Worm (Caenorhabditis elegans) whole organism, L1 larva: Measurements from ENCODE around the gene H14A12.3.
A peak's percentile ranks its signal among the peaks of the same experiment; 100 is the strongest.

Experiments
- C34B4.2 ChIP-seq: sonication (generic microtip); optimal IDR thresholded peaks from 2 replicates; lab custom pipeline; 2017; ENCODE audit warnings: mild to moderate bottlenecking, missing genetic modification characterization, missing compliant biosample characterization
- Y116A8C.19 ChIP-seq: sonication (generic microtip); optimal IDR thresholded peaks from 2 replicates; lab custom pipeline; 2016; ENCODE audit warnings: missing compliant biosample characterization, missing genetic modification characterization, borderline replicate concordance
- aly-2 ChIP-seq: fragments of 150-350 bp; optimal IDR thresholded peaks from 2 replicates; lab custom pipeline; 2014; ENCODE audit warnings: missing biosample characterization, missing genetic modification characterization
- ceh-63 ChIP-seq: fragments of 200-800 bp; sonication (Bioruptor generic); optimal IDR thresholded peaks from 2 replicates; lab custom pipeline; 2018; ENCODE audit warnings: mild to moderate bottlenecking, missing genetic modification characterization, missing compliant biosample characterization
- ceh-8 ChIP-seq: fragments of 200-800 bp; sonication (Bioruptor generic); optimal IDR thresholded peaks from 2 replicates; lab custom pipeline; 2018; ENCODE audit warnings: mild to moderate bottlenecking, missing genetic modification characterization, moderate library complexity, missing compliant biosample characterization
- ceh-82 ChIP-seq, 3 experiments: fragments of 150-350 bp in 1 of 3; sonication (generic microtip) in 2 of 3; optimal IDR thresholded peaks; 2 replicates each; lab custom pipeline; 2014 to 2017; ENCODE audit warnings: missing biosample characterization in 3 of 3, missing genetic modification characterization in 3 of 3
- ceh-90 ChIP-seq: sonication (generic microtip); optimal IDR thresholded peaks from 2 replicates; lab custom pipeline; 2016; ENCODE audit warnings: missing genetic modification characterization, missing compliant biosample characterization
- dsc-1 ChIP-seq: sonication (generic microtip); optimal IDR thresholded peaks from 2 replicates; lab custom pipeline; 2016; ENCODE audit warnings: mild to moderate bottlenecking, missing genetic modification characterization, missing compliant biosample characterization
- egl-13 ChIP-seq: sonication (generic microtip); optimal IDR thresholded peaks from 2 replicates; lab custom pipeline; 2016; ENCODE audit warnings: missing genotype, missing genetic modification reagents, missing genetic modification characterization, missing compliant biosample characterization
- egl-27 ChIP-seq, 2 experiments: fragments of 150-350 bp in 1 of 2; sonication (generic microtip); optimal IDR thresholded peaks; 3 replicates each; lab custom pipeline; 2017 to 2018; ENCODE audit warnings: missing biosample characterization in 2 of 2, missing genetic modification characterization in 2 of 2, missing genetic modification reagents in 2 of 2
- elt-2 ChIP-seq: sonication (generic microtip); optimal IDR thresholded peaks from 2 replicates; lab custom pipeline; 2016; ENCODE audit warnings: missing genetic modification characterization, mild to moderate bottlenecking, inconsistent platforms, missing compliant biosample characterization, missing genetic modification reagents
- elt-3 ChIP-seq, 6 experiments: fragments of 150-350 bp in 1 of 6; sonication (generic microtip); optimal IDR thresholded peaks; 2 replicates each; lab custom pipeline; 2017 to 2018; ENCODE audit warnings: missing biosample characterization in 6 of 6, missing genetic modification characterization in 6 of 6, inconsistent platforms in 1 of 6
- fkh-10 ChIP-seq: sonication (generic microtip); optimal IDR thresholded peaks from 2 replicates; lab custom pipeline; 2017; ENCODE audit warnings: missing biosample characterization, missing genetic modification reagents, missing genetic modification characterization
- fkh-4 ChIP-seq: sonication (generic microtip); optimal IDR thresholded peaks from 2 replicates; lab custom pipeline; 2016; ENCODE audit warnings: missing compliant biosample characterization, missing genetic modification characterization, borderline replicate concordance
- grh-1 ChIP-seq: fragments of 200-800 bp; sonication (Bioruptor generic); IDR thresholded peaks from 2 replicates; pipeline ENCODE4 v1.3.6; 2022; ENCODE audit warnings: missing genetic modification reagents, missing genetic modification characterization, missing compliant biosample characterization
- hlh-17 ChIP-seq: fragments of 200-800 bp; sonication (Bioruptor generic); optimal IDR thresholded peaks from 2 replicates; lab custom pipeline; 2018; ENCODE audit warnings: missing genetic modification characterization, mild to moderate bottlenecking, missing compliant biosample characterization, moderate library complexity, borderline replicate concordance
- hlh-4 ChIP-seq: sonication (generic microtip); optimal IDR thresholded peaks from 2 replicates; lab custom pipeline; 2016; ENCODE audit warnings: mild to moderate bottlenecking, missing genetic modification characterization, missing compliant biosample characterization
- hpl-2 ChIP-seq: fragments of 150-350 bp; optimal IDR thresholded peaks from 2 replicates; lab custom pipeline; 2014; ENCODE audit warnings: missing biosample characterization, missing genetic modification reagents, missing genetic modification characterization
- isw-1 ChIP-seq: fragments of 200-800 bp; sonication (Bioruptor generic); IDR thresholded peaks from 2 replicates; pipeline ENCODE4 v1.3.6; 2022; ENCODE audit warnings: missing genetic modification characterization, missing compliant biosample characterization
- jun-1 ChIP-seq: fragments of 150-350 bp; optimal IDR thresholded peaks from 2 replicates; lab custom pipeline; 2014; ENCODE audit warnings: missing biosample characterization, missing genetic modification reagents, missing genetic modification characterization
- lin-13 ChIP-seq: fragments of 150-350 bp; optimal IDR thresholded peaks from 2 replicates; lab custom pipeline; 2014; ENCODE audit warnings: missing biosample characterization, missing genetic modification reagents, missing genetic modification characterization
- lin-14 ChIP-seq: fragments of 200-800 bp; sonication (Bioruptor generic); optimal IDR thresholded peaks from 2 replicates; lab custom pipeline; 2018; ENCODE audit warnings: mild to moderate bottlenecking, missing genetic modification characterization, moderate library complexity, missing compliant biosample characterization
- lin-15B ChIP-seq: fragments of 150-350 bp; sonication (generic microtip); optimal IDR thresholded peaks from 3 replicates; lab custom pipeline; 2014; ENCODE audit warnings: missing biosample characterization, missing genetic modification characterization
- lin-35 ChIP-seq, 2 experiments: fragments of 150-350 bp; optimal IDR thresholded peaks; 2 replicates each; lab custom pipeline; 2014; ENCODE audit warnings: missing biosample characterization in 2 of 2, missing genetic modification characterization in 2 of 2, missing genetic modification reagents in 2 of 2
- lsy-2 ChIP-seq, 2 experiments: fragments of 150-350 bp; optimal IDR thresholded peaks; 2 replicates each; lab custom pipeline; 2014; ENCODE audit warnings: missing biosample characterization in 2 of 2, missing genetic modification characterization in 2 of 2
- mab-9 ChIP-seq: fragments of 200-800 bp; sonication (Bioruptor generic); IDR thresholded peaks from 2 replicates; pipeline ENCODE4 v1.3.6; 2022; ENCODE audit warnings: missing genetic modification reagents, missing genetic modification characterization, missing compliant biosample characterization
- mdl-1 ChIP-seq, 2 experiments: fragments of 150-350 bp; optimal IDR thresholded peaks; 2 replicates each; lab custom pipeline; 2014 to 2017; ENCODE audit warnings: missing biosample characterization in 2 of 2, missing genetic modification characterization in 2 of 2, inconsistent platforms in 1 of 2
- mef-2 ChIP-seq: fragments of 150-350 bp; optimal IDR thresholded peaks from 2 replicates; lab custom pipeline; 2014; ENCODE audit warnings: missing biosample characterization, missing genetic modification characterization
- mep-1 ChIP-seq: fragments of 150-350 bp; optimal IDR thresholded peaks from 2 replicates; lab custom pipeline; 2014; ENCODE audit warnings: missing biosample characterization, missing genetic modification characterization
- nhr-11 ChIP-seq: fragments of 150-350 bp; optimal IDR thresholded peaks from 2 replicates; lab custom pipeline; 2014; ENCODE audit warnings: missing biosample characterization, missing genetic modification characterization
- nhr-12 ChIP-seq: sonication (generic microtip); optimal IDR thresholded peaks from 2 replicates; lab custom pipeline; 2017; ENCODE audit warnings: missing biosample characterization, missing genetic modification characterization
- nhr-19 ChIP-seq: fragments of 200-800 bp; sonication (Bioruptor generic); conservative IDR thresholded peaks from 2 replicates; pipeline ENCODE4 v1.3.6; 2022; ENCODE audit warnings: missing genetic modification characterization, missing compliant biosample characterization
- nhr-20 ChIP-seq: sonication (generic microtip); optimal IDR thresholded peaks from 2 replicates; lab custom pipeline; 2016; ENCODE audit warnings: mild to moderate bottlenecking, missing genetic modification characterization, missing compliant biosample characterization
- nhr-237 ChIP-seq: fragments of 150-350 bp; optimal IDR thresholded peaks from 2 replicates; lab custom pipeline; 2014; ENCODE audit warnings: missing biosample characterization, missing genetic modification characterization
- nhr-28 ChIP-seq: fragments of 150-350 bp; optimal IDR thresholded peaks from 2 replicates; lab custom pipeline; 2014; ENCODE audit warnings: missing biosample characterization, missing genetic modification characterization
- nhr-47 ChIP-seq: sonication (generic microtip); optimal IDR thresholded peaks from 2 replicates; lab custom pipeline; 2016; ENCODE audit warnings: mild to moderate bottlenecking, missing genetic modification characterization, moderate library complexity, missing compliant biosample characterization
- nhr-76 ChIP-seq: sonication (generic microtip); optimal IDR thresholded peaks from 2 replicates; lab custom pipeline; 2017; ENCODE audit warnings: missing biosample characterization, missing genetic modification characterization
- pag-3 ChIP-seq: sonication (generic microtip); optimal IDR thresholded peaks from 2 replicates; lab custom pipeline; 2017; ENCODE audit warnings: missing genetic modification characterization, mild to moderate bottlenecking, missing compliant biosample characterization, antibody characterized with exemption, borderline replicate concordance; ENCODE audit not compliant: insufficient read depth
- pqm-1 ChIP-seq: sonication (generic microtip); optimal IDR thresholded peaks from 3 replicates; lab custom pipeline; 2017; ENCODE audit warnings: missing biosample characterization, missing genetic modification characterization
- rnt-1 ChIP-seq: sonication (generic microtip); optimal IDR thresholded peaks from 2 replicates; lab custom pipeline; 2016; ENCODE audit warnings: mild to moderate bottlenecking, missing genetic modification characterization, moderate library complexity, missing compliant biosample characterization
- skn-1 ChIP-seq: fragments of 150-350 bp; optimal IDR thresholded peaks from 2 replicates; lab custom pipeline; 2014; ENCODE audit warnings: missing biosample characterization, missing genetic modification characterization
- snu-23 ChIP-seq: sonication (generic microtip); optimal IDR thresholded peaks from 2 replicates; lab custom pipeline; 2016; ENCODE audit warnings: missing genetic modification characterization, missing compliant biosample characterization
- sox-4 ChIP-seq: sonication (generic microtip); optimal IDR thresholded peaks from 2 replicates; lab custom pipeline; 2016; ENCODE audit warnings: missing genetic modification characterization, missing compliant biosample characterization
- sptf-1 ChIP-seq: fragments of 150-350 bp; optimal IDR thresholded peaks from 2 replicates; lab custom pipeline; 2014; ENCODE audit warnings: missing biosample characterization, missing genetic modification characterization
- swsn-7 ChIP-seq: sonication (generic microtip); optimal IDR thresholded peaks from 2 replicates; lab custom pipeline; 2016; ENCODE audit warnings: missing genetic modification characterization, missing compliant biosample characterization
- unc-62 ChIP-seq: fragments of 150-350 bp; optimal IDR thresholded peaks from 2 replicates; lab custom pipeline; 2014; ENCODE audit warnings: missing biosample characterization, missing genetic modification reagents, missing genetic modification characterization
- unc-86 ChIP-seq: sonication (generic microtip); optimal IDR thresholded peaks from 2 replicates; lab custom pipeline; 2016; ENCODE audit warnings: missing genetic modification characterization, missing compliant biosample characterization
- zag-1 ChIP-seq: fragments of 150-350 bp; optimal IDR thresholded peaks from 2 replicates; lab custom pipeline; 2014; ENCODE audit warnings: missing biosample characterization, missing genetic modification characterization
- zip-4 ChIP-seq: fragments of 200-800 bp; sonication (Bioruptor generic); optimal IDR thresholded peaks from 2 replicates; lab custom pipeline; 2018; ENCODE audit warnings: mild to moderate bottlenecking, missing genetic modification characterization, moderate library complexity, missing compliant biosample characterization
- ztf-11 ChIP-seq, 2 experiments: sonication (generic microtip); optimal IDR thresholded peaks; 2 replicates each; lab custom pipeline; 2016 to 2017; ENCODE audit warnings: missing genetic modification characterization in 2 of 2, missing biosample characterization in 1 of 2, missing compliant biosample characterization in 1 of 2
- ztf-4 ChIP-seq: fragments of 150-350 bp; optimal IDR thresholded peaks from 2 replicates; lab custom pipeline; 2014; ENCODE audit warnings: missing biosample characterization, missing genetic modification characterization

The H14A12.3 gene

ce11 chrIII:7498346-7498745 lies 34.7 kb downstream of the H14A12.3 start (continued):
- TF ChIP-seq nhr-11 (peak; percentile 63), egl-13 (peak; percentile 63), lin-13 (GFP tag; lab: Kevin White, UChicago) (peak; percentile 99), zip-4 (GFP tag; lab: Kevin White, UChicago) (peak; percentile 13), lin-35 (GFP tag; optimal IDR thresholded peaks at IDR 0.05; lab: Kevin White, UChicago) (peak; percentile 98 to 99), snu-23 (GFP tag; lab: Kevin White, UChicago) (peak; percentile 91), ceh-82 (tag; optimal IDR thresholded peaks at IDR 0.05; lab: Kevin White, UChicago) (peak; percentile 71 to 86 (median 75)), nhr-20 (tag; lab: Kevin White, UChicago) (peak; percentile 86), fkh-10 (peak; percentile 73), jun-1 (tag; lab: Kevin White, UChicago) (peak; percentile 82), nhr-76 (tag; lab: Kevin White, UChicago) (no peak), hlh-4 (tag; lab: Kevin White, UChicago) (no peak), elt-3 (tag; optimal IDR thresholded peaks at IDR 0.05; lab: Kevin White, UChicago) (peak in 3 of 6 experiments; percentile 53 to 63 (median 56)), aly-2 (peak; percentile 69), isw-1 (GFP tag; lab: Robert Waterston, UW) (peak; percentile 81), swsn-7 (tag; lab: Kevin White, UChicago) (peak; percentile 84), fkh-4 (tag; lab: Kevin White, UChicago) (peak; percentile 35), sptf-1 (no peak), nhr-19 (GFP tag; lab: Robert Waterston, UW) (peak; percentile 84), ceh-63 (GFP tag; lab: Kevin White, UChicago) (no peak), nhr-47 (tag; lab: Kevin White, UChicago) (peak; percentile 86), dsc-1 (tag; lab: Kevin White, UChicago) (peak; percentile 77), nhr-28 (tag; lab: Kevin White, UChicago) (no peak), grh-1 (peak; percentile 47; the same call in 1 of the 2 replicates), nhr-12 (no peak), lsy-2 (tag; optimal IDR thresholded peaks at IDR 0.05; lab: Kevin White, UChicago) (peak; percentile 89 to 90), ceh-8 (GFP tag; lab: Kevin White, UChicago) (no peak), hpl-2 (no peak), pqm-1 (tag; lab: Kevin White, UChicago) (no peak), ztf-4 (tag; lab: Kevin White, UChicago) (peak; percentile 62), mab-9 (GFP tag; lab: Robert Waterston, UW) (peak; percentile 63; the same call in 1 of the 2 replicates), ceh-90 (tag; lab: Kevin White, UChicago) (no peak), mef-2 (tag; lab: Kevin White, UChicago) (no peak), C34B4.2 (no peak), skn-1 (tag; lab: Kevin White, UChicago) (peak; percentile 81)

- TF ChIP-seq lin-14 (GFP tag; lab: Kevin White, UChicago) (peak; percentile 83), mep-1 (tag; lab: Kevin White, UChicago) (peak; percentile 97), ztf-11 (tag; optimal IDR thresholded peaks at IDR 0.05; lab: Kevin White, UChicago) (peak in 1 of 2 experiments; percentile 62), mef-2 (tag; lab: Kevin White, UChicago) (peak; percentile 46), unc-62 (GFP tag; lab: Kevin White, UChicago) (no peak), nhr-237 (tag; lab: Kevin White, UChicago) (peak; percentile 54), ceh-82 (tag; optimal IDR thresholded peaks at IDR 0.05; lab: Kevin White, UChicago) (peak; percentile 77 to 90 (median 82)), sox-4 (tag; lab: Kevin White, UChicago) (peak; percentile 64), Y116A8C.19 (tag; lab: Kevin White, UChicago) (no peak), rnt-1 (peak; percentile 93), egl-27 (tag; optimal IDR thresholded peaks at IDR 0.05; lab: Kevin White, UChicago) (no peak), unc-86 (tag; lab: Kevin White, UChicago) (peak; percentile 79), elt-2 (tag; lab: Kevin White, UChicago) (peak; percentile 27), hlh-17 (no peak), pag-3 (tag; lab: Kevin White, UChicago) (no peak), lsy-2 (tag; optimal IDR thresholded peaks at IDR 0.05; lab: Kevin White, UChicago) (peak; percentile 90 to 91), lin-15B (tag; lab: Kevin White, UChicago) (peak; percentile 73), elt-3 (tag; optimal IDR thresholded peaks at IDR 0.05; lab: Kevin White, UChicago) (peak in 3 of 6 experiments; percentile 16 to 80 (median 20)), C34B4.2 (no peak), mdl-1 (tag; optimal IDR thresholded peaks at IDR 0.05; lab: Kevin White, UChicago) (peak in 1 of 2 experiments; percentile 81), zag-1 (tag; lab: Kevin White, UChicago) (no peak), ztf-4 (tag; lab: Kevin White, UChicago) (peak; percentile 3), nhr-28 (tag; lab: Kevin White, UChicago) (no peak)
Measured at ce11 chrIII:7499421-7499902, 35.9 kb downstream of the H14A12.3 start, which contains the start of the genes C07H6.9 and sap-140. C07H6.9 (minus strand) TSS chrIII:7499471. sap-140 (plus strand) TSS chrIII:7499738.
